Worm (Caenorhabditis elegans) whole organism, mixed stage, embryonic: Measurements from ENCODE around the gene nlp-28.
A peak's percentile ranks its signal among the peaks of the same experiment; 100 is the strongest.

Experiments used
- M03D4.4 ChIP-seq: sonication (generic microtip); optimal IDR thresholded peaks from 2 replicates; lab custom pipeline; 2017; ENCODE audit warnings: mild to moderate bottlenecking, missing genetic modification characterization, missing compliant biosample characterization
- bed-3 ChIP-seq: fragments of 200-800 bp; sonication (Bioruptor generic); optimal IDR thresholded peaks from 3 replicates; lab custom pipeline; 2018; ENCODE audit warnings: mild to moderate bottlenecking, missing genetic modification characterization, moderate library complexity, missing compliant biosample characterization
- ceh-39 ChIP-seq: fragments of 150-350 bp; optimal IDR thresholded peaks from 2 replicates; lab custom pipeline; 2014; ENCODE audit warnings: missing biosample characterization, missing genetic modification characterization
- ceh-43 ChIP-seq: fragments of 200-800 bp; sonication (Bioruptor generic); optimal IDR thresholded peaks from 2 replicates; lab custom pipeline; 2018; ENCODE audit warnings: mild to moderate bottlenecking, missing genetic modification characterization, moderate library complexity, missing compliant biosample characterization
- ceh-83 ChIP-seq: fragments of 200-800 bp; sonication (Bioruptor generic); optimal IDR thresholded peaks from 2 replicates; lab custom pipeline; 2018; ENCODE audit warnings: mild to moderate bottlenecking, missing genetic modification characterization, missing compliant biosample characterization
- ces-1 ChIP-seq: fragments of 150-350 bp; optimal IDR thresholded peaks from 2 replicates; lab custom pipeline; 2014; ENCODE audit warnings: missing biosample characterization, missing genetic modification reagents, missing genetic modification characterization
- cnd-1 ChIP-seq: fragments of 200-800 bp; sonication (Bioruptor generic); optimal IDR thresholded peaks from 2 replicates; lab custom pipeline; 2018; ENCODE audit warnings: mild to moderate bottlenecking, missing genetic modification characterization, missing compliant biosample characterization
- drap-1 ChIP-seq: fragments of 200-800 bp; sonication (Bioruptor generic); optimal IDR thresholded peaks from 3 replicates; lab custom pipeline; 2018; ENCODE audit warnings: mild to moderate bottlenecking, missing genetic modification characterization, missing compliant biosample characterization
- elt-1 ChIP-seq: sonication (generic microtip); optimal IDR thresholded peaks from 2 replicates; lab custom pipeline; 2017; ENCODE audit warnings: missing genetic modification characterization, mild to moderate bottlenecking, missing compliant biosample characterization, antibody characterized with exemption, moderate library complexity, borderline replicate concordance; ENCODE audit not compliant: insufficient read depth
- elt-3 ChIP-seq: fragments of 150-350 bp; optimal IDR thresholded peaks from 2 replicates; lab custom pipeline; 2014; ENCODE audit warnings: missing biosample characterization, missing genetic modification characterization
- flh-1 ChIP-seq: fragments of 200-800 bp; sonication (Bioruptor generic); optimal IDR thresholded peaks from 2 replicates; lab custom pipeline; 2018; ENCODE audit warnings: mild to moderate bottlenecking, missing genetic modification characterization, moderate library complexity, missing compliant biosample characterization
- ham-2 ChIP-seq: fragments of 200-800 bp; sonication (Bioruptor generic); optimal IDR thresholded peaks from 2 replicates; lab custom pipeline; 2018; ENCODE audit warnings: mild to moderate bottlenecking, missing genetic modification characterization, missing compliant biosample characterization
- hlh-1 ChIP-seq: fragments of 150-350 bp; optimal IDR thresholded peaks from 2 replicates; lab custom pipeline; 2014; ENCODE audit warnings: missing biosample characterization, missing genetic modification reagents, missing genetic modification characterization
- lin-13 ChIP-seq: fragments of 150-350 bp; optimal IDR thresholded peaks from 2 replicates; lab custom pipeline; 2014; ENCODE audit warnings: missing biosample characterization, missing genetic modification characterization
- lin-32 ChIP-seq: fragments of 200-800 bp; sonication (Bioruptor generic); optimal IDR thresholded peaks from 2 replicates; lab custom pipeline; 2018; ENCODE audit warnings: mild to moderate bottlenecking, missing genetic modification characterization, missing compliant biosample characterization
- lsy-2 ChIP-seq: fragments of 150-350 bp; optimal IDR thresholded peaks from 2 replicates; lab custom pipeline; 2014; ENCODE audit warnings: missing biosample characterization, missing genetic modification characterization
- mab-5 ChIP-seq: fragments of 150-350 bp; optimal IDR thresholded peaks from 2 replicates; lab custom pipeline; 2014; ENCODE audit warnings: missing biosample characterization, missing genetic modification characterization
- mep-1 ChIP-seq: fragments of 150-350 bp; optimal IDR thresholded peaks from 2 replicates; lab custom pipeline; 2017; ENCODE audit warnings: missing biosample characterization, missing genetic modification reagents, missing genetic modification characterization, inconsistent platforms
- mls-2 ChIP-seq: sonication (generic microtip); optimal IDR thresholded peaks from 2 replicates; lab custom pipeline; 2016; ENCODE audit warnings: mild to moderate bottlenecking, missing genetic modification characterization, moderate library complexity, missing compliant biosample characterization
- nhr-12 ChIP-seq: fragments of 150-350 bp; optimal IDR thresholded peaks from 2 replicates; lab custom pipeline; 2014; ENCODE audit warnings: missing biosample characterization, missing genetic modification characterization
- nhr-2 ChIP-seq: fragments of 150-350 bp; optimal IDR thresholded peaks from 2 replicates; lab custom pipeline; 2014; ENCODE audit warnings: missing biosample characterization, missing genetic modification characterization
- nhr-237 ChIP-seq: fragments of 150-350 bp; optimal IDR thresholded peaks from 2 replicates; lab custom pipeline; 2014; ENCODE audit warnings: missing biosample characterization, missing genetic modification characterization
- nhr-28 ChIP-seq: fragments of 150-350 bp; optimal IDR thresholded peaks from 2 replicates; lab custom pipeline; 2014; ENCODE audit warnings: missing biosample characterization, missing genetic modification characterization
- nhr-76 ChIP-seq: sonication (generic microtip); optimal IDR thresholded peaks from 2 replicates; lab custom pipeline; 2017; ENCODE audit warnings: missing biosample characterization, missing genetic modification characterization
- pha-4 ChIP-seq: fragments of 150-350 bp; optimal IDR thresholded peaks from 2 replicates; lab custom pipeline; 2018; ENCODE audit warnings: missing biosample characterization, missing genetic modification reagents, missing genetic modification characterization
- sem-2 ChIP-seq: fragments of 200-800 bp; sonication (Bioruptor generic); optimal IDR thresholded peaks from 2 replicates; lab custom pipeline; 2018; ENCODE audit warnings: mild to moderate bottlenecking, missing genetic modification characterization, missing compliant biosample characterization
- snpc-4 ChIP-seq: fragments of 150-350 bp; optimal IDR thresholded peaks from 2 replicates; lab custom pipeline; 2014; ENCODE audit warnings: missing biosample characterization, missing genetic modification characterization
- sptf-1 ChIP-seq: sonication (generic microtip); optimal IDR thresholded peaks from 2 replicates; lab custom pipeline; 2017; ENCODE audit warnings: mild to moderate bottlenecking, missing genetic modification characterization, moderate library complexity, missing compliant biosample characterization
- tbx-8 ChIP-seq: fragments of 200-800 bp; sonication (Bioruptor generic); optimal IDR thresholded peaks from 2 replicates; lab custom pipeline; 2018; ENCODE audit warnings: mild to moderate bottlenecking, missing genetic modification characterization, moderate library complexity, missing compliant biosample characterization
- unc-120 ChIP-seq: sonication (generic microtip); optimal IDR thresholded peaks from 2 replicates; lab custom pipeline; 2017; ENCODE audit warnings: missing genetic modification characterization, missing compliant biosample characterization; ENCODE audit not compliant: poor library complexity, severe bottlenecking
- unc-39 ChIP-seq: fragments of 150-350 bp; optimal IDR thresholded peaks from 2 replicates; lab custom pipeline; 2014; ENCODE audit warnings: missing biosample characterization, missing genetic modification characterization
- zip-8 ChIP-seq: fragments of 150-350 bp; optimal IDR thresholded peaks from 2 replicates; lab custom pipeline; 2014; ENCODE audit warnings: missing biosample characterization, missing genetic modification characterization

nlp-28 gene

DNA sequence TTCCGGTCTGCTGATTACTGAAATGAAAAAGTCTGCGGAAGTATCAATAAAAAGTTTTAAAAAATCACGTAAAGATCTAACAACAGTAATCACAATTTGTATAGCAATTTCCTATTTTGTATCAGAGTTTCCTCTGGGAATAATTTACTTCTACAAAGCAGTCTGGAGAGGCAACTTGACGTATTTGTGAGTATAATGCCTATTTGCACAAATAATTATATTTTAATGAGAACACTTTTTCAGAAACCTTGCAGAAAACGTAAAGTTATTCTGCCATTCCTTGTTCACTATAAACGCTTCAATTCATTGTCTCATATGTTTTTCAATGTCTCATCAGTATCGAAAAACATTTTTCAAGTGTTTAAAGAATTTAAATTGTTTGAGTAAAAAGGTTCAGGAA is 30.9 kb downstream of the nlp-28 start:
- no peak for TF ChIP-seq ceh-43 (GFP tag; lab: Kevin White, UChicago)
- no peak for TF ChIP-seq ceh-39 (tag; lab: Kevin White, UChicago)
- no peak for TF ChIP-seq nhr-28 (tag; lab: Kevin White, UChicago)
- no peak for TF ChIP-seq pha-4 (tag; lab: Kevin White, UChicago)
- TF ChIP-seq elt-1 (tag; lab: Kevin White, UChicago), result no peak
- no peak for TF ChIP-seq lsy-2 (tag; lab: Kevin White, UChicago)
- no peak for TF ChIP-seq zip-8
- no peak for TF ChIP-seq ceh-83 (GFP tag; lab: Kevin White, UChicago)
- no peak for TF ChIP-seq nhr-2 (tag; lab: Kevin White, UChicago)
- TF ChIP-seq elt-3 (tag; lab: Kevin White, UChicago), result no peak
- no peak for TF ChIP-seq cnd-1 (tag; lab: Kevin White, UChicago)
- TF ChIP-seq sem-2 (GFP tag; lab: Kevin White, UChicago), result no peak
- TF ChIP-seq bed-3 (GFP tag; lab: Kevin White, UChicago), result no peak
- no peak for TF ChIP-seq unc-120
- no peak for TF ChIP-seq unc-39
- TF ChIP-seq M03D4.4 (tag; lab: Kevin White, UChicago), result no peak
- no peak for TF ChIP-seq ham-2
- no peak for TF ChIP-seq drap-1 (GFP tag; lab: Kevin White, UChicago)
- no peak for TF ChIP-seq snpc-4 (tag; lab: Kevin White, UChicago)

DNA sequence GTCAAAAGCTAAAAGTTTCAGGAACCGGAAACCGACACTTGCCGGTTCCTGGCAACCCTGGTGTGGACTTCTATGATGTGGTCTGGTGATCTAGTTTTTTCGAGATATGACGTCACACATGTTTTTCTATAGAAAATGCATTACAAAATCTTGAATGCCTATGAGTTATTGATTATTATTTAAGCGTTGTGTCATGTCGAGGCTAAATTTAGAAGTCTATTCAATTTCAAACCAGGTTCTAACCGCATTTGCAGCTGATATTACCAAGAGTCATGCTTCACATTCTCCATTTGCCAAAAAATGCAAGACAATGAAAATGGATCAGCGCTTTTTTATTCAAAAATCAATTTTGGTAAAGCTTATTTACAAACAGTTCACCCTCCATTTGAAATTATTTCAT is 31.5 kb downstream of the nlp-28 start, which contains the start of gene K09D9.3:
K09D9.3 (plus strand) TSS at position 301 of the 400 bp plus-strand sequence.
- TF ChIP-seq zip-8 (peak; percentile 65), ham-2 (no peak), ceh-83 (GFP tag; lab: Kevin White, UChicago) (no peak), pha-4 (tag; lab: Kevin White, UChicago) (no peak), nhr-76 (tag; lab: Kevin White, UChicago) (no peak)

DNA sequence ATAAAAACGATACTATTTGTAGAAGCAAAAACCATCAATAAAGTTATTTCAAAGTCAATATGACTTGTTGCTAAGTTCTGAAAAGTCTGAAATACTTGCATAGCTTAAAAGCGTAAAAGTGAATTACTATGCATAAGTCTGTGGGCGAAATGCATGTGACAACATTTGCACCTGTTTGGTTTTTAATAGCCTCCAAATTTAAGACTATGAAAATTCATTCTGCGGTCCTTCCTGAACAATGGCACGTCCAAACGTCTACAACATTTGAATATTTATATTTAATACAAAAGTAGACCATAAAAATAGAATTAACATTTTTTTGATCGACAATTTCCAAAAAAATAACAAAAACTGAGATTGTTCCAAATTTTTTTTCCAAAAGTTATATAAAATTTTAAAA is 34.1 kb downstream of the nlp-28 start, which contains the start of gene K09D9.14:
K09D9.14 (minus strand) TSS at position 101 of the 400 bp plus-strand sequence.
- no peak for TF ChIP-seq nhr-2 (tag; lab: Kevin White, UChicago)
- no peak for TF ChIP-seq ceh-43 (GFP tag; lab: Kevin White, UChicago)
- TF ChIP-seq mls-2, result no peak
- TF ChIP-seq elt-1 (tag; lab: Kevin White, UChicago), result no peak
- no peak for TF ChIP-seq lin-13 (tag; lab: Kevin White, UChicago)
- no peak for TF ChIP-seq elt-3 (tag; lab: Kevin White, UChicago)
- TF ChIP-seq hlh-1, result no peak
- no peak for TF ChIP-seq mep-1 (tag; lab: Kevin White, UChicago)
- TF ChIP-seq unc-120, result no peak
- TF ChIP-seq lsy-2 (tag; lab: Kevin White, UChicago), result no peak
- TF ChIP-seq sptf-1 (tag; lab: Kevin White, UChicago), result no peak
- TF ChIP-seq drap-1 (GFP tag; lab: Kevin White, UChicago), result no peak
- no peak for TF ChIP-seq tbx-8 (GFP tag; lab: Kevin White, UChicago)
- no peak for TF ChIP-seq cnd-1 (tag; lab: Kevin White, UChicago)
- no peak for TF ChIP-seq nhr-28 (tag; lab: Kevin White, UChicago)
- TF ChIP-seq lin-32 (GFP tag; lab: Kevin White, UChicago), result no peak
- TF ChIP-seq snpc-4 (tag; lab: Kevin White, UChicago), result no peak

DNA sequence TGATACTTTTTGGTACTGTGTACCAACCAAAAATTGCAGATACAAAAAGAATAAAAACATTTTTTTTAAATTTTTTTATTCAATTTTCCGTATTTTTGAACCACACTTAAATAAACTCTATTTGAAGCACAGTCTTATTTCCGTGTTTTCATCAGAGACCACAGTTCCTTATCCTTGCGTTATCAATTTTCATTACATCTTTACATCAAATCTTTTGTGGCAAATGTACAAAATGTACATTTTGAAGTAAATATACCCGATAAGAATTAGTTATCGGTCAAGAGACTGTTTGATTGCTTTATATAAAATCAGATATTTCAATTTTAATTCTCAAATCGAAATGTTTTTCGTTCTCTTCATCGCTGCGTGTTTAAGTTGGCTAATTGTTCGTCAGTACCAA is 34.6 kb downstream of the nlp-28 start, which contains the start of gene cyp-35A3:
cyp-35A3 (plus strand) TSS at position 301 of the 400 bp plus-strand sequence.
- TF ChIP-seq unc-120 (no peak), nhr-237 (tag; lab: Kevin White, UChicago) (no peak), ham-2 (no peak), sem-2 (GFP tag; lab: Kevin White, UChicago) (no peak), cnd-1 (tag; lab: Kevin White, UChicago) (no peak), tbx-8 (GFP tag; lab: Kevin White, UChicago) (no peak), mep-1 (tag; lab: Kevin White, UChicago) (no peak), lsy-2 (tag; lab: Kevin White, UChicago) (no peak), sptf-1 (tag; lab: Kevin White, UChicago) (no peak), ces-1 (GFP tag; lab: Kevin White, UChicago) (no peak), flh-1 (GFP tag; lab: Kevin White, UChicago) (no peak), elt-1 (tag; lab: Kevin White, UChicago) (no peak), nhr-2 (tag; lab: Kevin White, UChicago) (no peak), mab-5 (no peak), lin-13 (tag; lab: Kevin White, UChicago) (no peak), lin-32 (GFP tag; lab: Kevin White, UChicago) (no peak), ceh-83 (GFP tag; lab: Kevin White, UChicago) (no peak), nhr-12 (no peak), ceh-39 (tag; lab: Kevin White, UChicago) (no peak), snpc-4 (tag; lab: Kevin White, UChicago) (no peak)
- TF ChIP-seq, all 35 proteins: peak for 0
